Worm (Caenorhabditis elegans) whole organism, L1 larva: ENCODE data around the gene F31D4.2.

ENCODE experiments used
- Y116A8C.19 ChIP-seq: sonication (generic microtip); optimal IDR thresholded peaks from 2 replicates; lab custom pipeline; 2016; ENCODE audit warnings: missing compliant biosample characterization, missing genetic modification characterization, borderline replicate concordance
- aly-2 ChIP-seq: fragments of 150-350 bp; optimal IDR thresholded peaks from 2 replicates; lab custom pipeline; 2014; ENCODE audit warnings: missing biosample characterization, missing genetic modification characterization
- ceh-90 ChIP-seq: sonication (generic microtip); optimal IDR thresholded peaks from 2 replicates; lab custom pipeline; 2016; ENCODE audit warnings: missing genetic modification characterization, missing compliant biosample characterization
- dsc-1 ChIP-seq: sonication (generic microtip); optimal IDR thresholded peaks from 2 replicates; lab custom pipeline; 2016; ENCODE audit warnings: mild to moderate bottlenecking, missing genetic modification characterization, missing compliant biosample characterization
- lin-39 ChIP-seq: fragments of 150-350 bp; optimal IDR thresholded peaks from 2 replicates; lab custom pipeline; 2014; ENCODE audit warnings: missing biosample characterization, missing genetic modification reagents, missing genetic modification characterization
- nhr-76 ChIP-seq: sonication (generic microtip); optimal IDR thresholded peaks from 2 replicates; lab custom pipeline; 2017; ENCODE audit warnings: missing biosample characterization, missing genetic modification characterization
- rnt-1 ChIP-seq: sonication (generic microtip); optimal IDR thresholded peaks from 2 replicates; lab custom pipeline; 2016; ENCODE audit warnings: mild to moderate bottlenecking, missing genetic modification characterization, moderate library complexity, missing compliant biosample characterization
- sox-4 ChIP-seq: sonication (generic microtip); optimal IDR thresholded peaks from 2 replicates; lab custom pipeline; 2016; ENCODE audit warnings: missing genetic modification characterization, missing compliant biosample characterization
- unc-130 ChIP-seq: fragments of 150-350 bp; optimal IDR thresholded peaks from 2 replicates; lab custom pipeline; 2017; ENCODE audit warnings: missing biosample characterization, missing genetic modification characterization, inconsistent platforms
- unc-30 ChIP-seq: sonication (generic microtip); optimal IDR thresholded peaks from 2 replicates; lab custom pipeline; 2017; ENCODE audit warnings: missing biosample characterization, missing genetic modification characterization
- unc-62 ChIP-seq: fragments of 150-350 bp; optimal IDR thresholded peaks from 2 replicates; lab custom pipeline; 2014; ENCODE audit warnings: missing biosample characterization, missing genetic modification reagents, missing genetic modification characterization
- unc-86 ChIP-seq: sonication (generic microtip); optimal IDR thresholded peaks from 2 replicates; lab custom pipeline; 2016; ENCODE audit warnings: missing genetic modification characterization, missing compliant biosample characterization
- unc-98 ChIP-seq: fragments of 200-800 bp; sonication (Bioruptor generic); IDR thresholded peaks from 2 replicates; pipeline ENCODE4 v1.3.6; 2022; ENCODE audit warnings: missing genetic modification characterization, missing compliant biosample characterization
- zag-1 ChIP-seq: fragments of 150-350 bp; optimal IDR thresholded peaks from 2 replicates; lab custom pipeline; 2014; ENCODE audit warnings: missing biosample characterization, missing genetic modification characterization

- no peak for TF ChIP-seq nhr-76
- TF ChIP-seq unc-130 (tag; lab: Kevin White, UChicago) = no peak
- no peak for TF ChIP-seq unc-30
- no peak for TF ChIP-seq sox-4
- no peak for TF ChIP-seq aly-2 (tag; lab: Kevin White, UChicago)
- TF ChIP-seq unc-62 (GFP tag; lab: Kevin White, UChicago) = no peak
- TF ChIP-seq rnt-1 (tag; lab: Kevin White, UChicago) = no peak
- no peak for TF ChIP-seq unc-98 (GFP tag; lab: Robert Waterston, UW)
- TF ChIP-seq lin-39 (tag; lab: Kevin White, UChicago) = no peak
- TF ChIP-seq ceh-90 (tag; lab: Kevin White, UChicago) = no peak
- TF ChIP-seq unc-86 (tag; lab: Kevin White, UChicago) = no peak
- no peak for TF ChIP-seq zag-1
- TF ChIP-seq dsc-1 (tag; lab: Kevin White, UChicago) = no peak
- no peak for TF ChIP-seq Y116A8C.19 (tag; lab: Kevin White, UChicago)
Observed at ce11 chrV:20891871-20892270, 46.5 kb upstream of the F31D4.2 start.
